Worm (Caenorhabditis elegans): ENCODE measurements around the gene gadr-4.

- TF ChIP-seq nhr-10 (tag; optimal IDR thresholded peaks at IDR 0.05) (no peak), T20F7.1 (GFP tag; optimal IDR thresholded peaks at IDR 0.05) (no peak), ztf-7 (tag; optimal IDR thresholded peaks at IDR 0.05) (no peak), nhr-111 (GFP tag; optimal IDR thresholded peaks at IDR 0.05) (no peak), zag-1 (tag; optimal IDR thresholded peaks at IDR 0.05) (no peak)
Observed at ce11 chrII:4098759-4099158, 36.4 kb upstream of the gadr-4 start.
